Worm (Caenorhabditis elegans): ENCODE measurements around the gene acr-5.

- TF ChIP-seq ztf-11 (tag; optimal IDR thresholded peaks at IDR 0.05) (no peak), xbp-1 (tag; optimal IDR thresholded peaks at IDR 0.05) (no peak)
Measured at ce11 chrIII:6478256-6479004, 36.1 kb downstream of the acr-5 start, which contains the start of gene zip-8.
